Worm (Caenorhabditis elegans) whole organism, L2 larva: ENCODE results near the gene clc-17.

Source experiments
- C34F6.9 ChIP-seq: fragments of 150-350 bp; optimal IDR thresholded peaks from 2 replicates; lab custom pipeline; 2014; ENCODE audit warnings: missing biosample characterization, missing genetic modification characterization
- F13H6.1 ChIP-seq: sonication (generic microtip); optimal IDR thresholded peaks from 2 replicates; lab custom pipeline; 2016; ENCODE audit warnings: missing genetic modification characterization, missing compliant biosample characterization
- R02D3.7 ChIP-seq: fragments of 150-350 bp; optimal IDR thresholded peaks from 2 replicates; lab custom pipeline; 2014; ENCODE audit warnings: missing biosample characterization, missing genetic modification characterization
- Y55F3AM.14 ChIP-seq: fragments of 200-800 bp; sonication (Bioruptor generic); optimal IDR thresholded peaks from 2 replicates; lab custom pipeline; 2018; ENCODE audit warnings: mild to moderate bottlenecking, missing genetic modification characterization, missing compliant biosample characterization
- ZK546.5 ChIP-seq: sonication (generic microtip); optimal IDR thresholded peaks from 2 replicates; lab custom pipeline; 2017; ENCODE audit warnings: missing biosample characterization, missing genetic modification characterization
- alr-1 ChIP-seq: fragments of 150-350 bp; optimal IDR thresholded peaks from 2 replicates; lab custom pipeline; 2014; ENCODE audit warnings: missing biosample characterization, missing genetic modification characterization
- aly-2 ChIP-seq: fragments of 150-350 bp; optimal IDR thresholded peaks from 2 replicates; lab custom pipeline; 2014; ENCODE audit warnings: missing biosample characterization, missing genetic modification characterization
- ama-1 ChIP-seq: fragments of 150-350 bp; optimal IDR thresholded peaks from 2 replicates; lab custom pipeline; 2018; ENCODE audit warnings: inconsistent platforms
- blmp-1 ChIP-seq: sonication (generic microtip); optimal IDR thresholded peaks from 2 replicates; lab custom pipeline; 2017; ENCODE audit warnings: missing genetic modification characterization, mild to moderate bottlenecking, missing compliant biosample characterization, antibody characterized with exemption, moderate library complexity; ENCODE audit not compliant: insufficient read depth
- ceh-16 ChIP-seq: fragments of 150-350 bp; optimal IDR thresholded peaks from 2 replicates; lab custom pipeline; 2014; ENCODE audit warnings: missing biosample characterization, missing genetic modification characterization
- ceh-82 ChIP-seq: fragments of 150-350 bp; optimal IDR thresholded peaks from 2 replicates; lab custom pipeline; 2014; ENCODE audit warnings: missing biosample characterization, missing genetic modification characterization
- crh-2 ChIP-seq: sonication (generic microtip); optimal IDR thresholded peaks from 2 replicates; lab custom pipeline; 2017; ENCODE audit warnings: missing biosample characterization, missing genetic modification characterization
- dmd-4 ChIP-seq: sonication (generic microtip); optimal IDR thresholded peaks from 2 replicates; lab custom pipeline; 2017; ENCODE audit warnings: missing biosample characterization, missing genetic modification characterization
- egl-27 ChIP-seq: sonication (generic microtip); optimal IDR thresholded peaks from 3 replicates; lab custom pipeline; 2017; ENCODE audit warnings: missing biosample characterization, missing genetic modification reagents, missing genetic modification characterization
- elt-1 ChIP-seq: fragments of 150-350 bp; optimal IDR thresholded peaks from 2 replicates; lab custom pipeline; 2014; ENCODE audit warnings: missing biosample characterization, missing genetic modification characterization
- elt-3 ChIP-seq: sonication (generic microtip); optimal IDR thresholded peaks from 2 replicates; lab custom pipeline; 2017; ENCODE audit warnings: missing biosample characterization, missing genetic modification characterization
- fos-1 ChIP-seq: fragments of 150-350 bp; optimal IDR thresholded peaks from 2 replicates; lab custom pipeline; 2014; ENCODE audit warnings: missing biosample characterization, missing genetic modification characterization
- gmeb-1 ChIP-seq: fragments of 150-350 bp; optimal IDR thresholded peaks from 2 replicates; lab custom pipeline; 2014; ENCODE audit warnings: missing biosample characterization, missing genetic modification characterization
- lin-11 ChIP-seq: fragments of 150-350 bp; sonication (generic microtip); optimal IDR thresholded peaks from 2 replicates; lab custom pipeline; 2014; ENCODE audit warnings: missing biosample characterization, missing genetic modification characterization, inconsistent platforms, mixed read lengths
- lin-13 ChIP-seq: fragments of 150-350 bp; optimal IDR thresholded peaks from 2 replicates; lab custom pipeline; 2014; ENCODE audit warnings: missing biosample characterization, missing genetic modification reagents, missing genetic modification characterization
- lin-39 ChIP-seq: fragments of 150-350 bp; optimal IDR thresholded peaks from 2 replicates; lab custom pipeline; 2014; ENCODE audit warnings: missing biosample characterization, missing genetic modification reagents, missing genetic modification characterization
- lsy-2 ChIP-seq, 2 experiments: fragments of 150-350 bp in 1 of 2; sonication (generic microtip) in 1 of 2; optimal IDR thresholded peaks; 2 replicates each; lab custom pipeline; 2014 to 2017; ENCODE audit warnings: missing biosample characterization in 2 of 2, missing genetic modification characterization in 2 of 2
- mab-5 ChIP-seq: fragments of 150-350 bp; optimal IDR thresholded peaks from 2 replicates; lab custom pipeline; 2014; ENCODE audit warnings: missing biosample characterization, missing genetic modification characterization
- mbf-1 ChIP-seq: sonication (generic microtip); optimal IDR thresholded peaks from 2 replicates; lab custom pipeline; 2017; ENCODE audit warnings: missing biosample characterization, missing genetic modification characterization
- mdl-1 ChIP-seq, 2 experiments: fragments of 150-350 bp in 1 of 2; sonication (generic microtip) in 1 of 2; optimal IDR thresholded peaks; 2 replicates each; lab custom pipeline; 2017; ENCODE audit warnings: missing biosample characterization in 2 of 2, missing genetic modification characterization in 2 of 2
- nhr-10 ChIP-seq: sonication (generic microtip); optimal IDR thresholded peaks from 2 replicates; lab custom pipeline; 2017; ENCODE audit warnings: missing biosample characterization, missing genetic modification characterization
- nhr-11 ChIP-seq: fragments of 150-350 bp; optimal IDR thresholded peaks from 2 replicates; lab custom pipeline; 2014; ENCODE audit warnings: missing biosample characterization, missing genetic modification characterization
- nhr-12 ChIP-seq: fragments of 150-350 bp; optimal IDR thresholded peaks from 2 replicates; lab custom pipeline; 2014; ENCODE audit warnings: missing biosample characterization, missing genetic modification characterization
- nhr-129 ChIP-seq: fragments of 150-350 bp; optimal IDR thresholded peaks from 2 replicates; lab custom pipeline; 2014; ENCODE audit warnings: missing biosample characterization, missing genetic modification characterization
- nhr-21 ChIP-seq: fragments of 150-350 bp; optimal IDR thresholded peaks from 2 replicates; lab custom pipeline; 2014; ENCODE audit warnings: missing biosample characterization, missing genetic modification characterization
- nhr-23 ChIP-seq: fragments of 150-350 bp; optimal IDR thresholded peaks from 2 replicates; lab custom pipeline; 2014; ENCODE audit warnings: missing biosample characterization, missing genetic modification reagents, missing genetic modification characterization
- nhr-237 ChIP-seq: fragments of 150-350 bp; optimal IDR thresholded peaks from 2 replicates; lab custom pipeline; 2014; ENCODE audit warnings: missing biosample characterization, missing genetic modification characterization
- nhr-25 ChIP-seq: fragments of 150-350 bp; sonication (generic microtip); optimal IDR thresholded peaks from 3 replicates; lab custom pipeline; 2014; ENCODE audit warnings: missing biosample characterization, missing genetic modification characterization
- nhr-6 ChIP-seq: fragments of 150-350 bp; optimal IDR thresholded peaks from 2 replicates; lab custom pipeline; 2014; ENCODE audit warnings: missing biosample characterization, missing genetic modification characterization
- nhr-77 ChIP-seq: fragments of 150-350 bp; optimal IDR thresholded peaks from 2 replicates; lab custom pipeline; 2014; ENCODE audit warnings: missing biosample characterization, missing genetic modification characterization
- peb-1 ChIP-seq: fragments of 150-350 bp; optimal IDR thresholded peaks from 2 replicates; lab custom pipeline; 2014; ENCODE audit warnings: missing biosample characterization, missing genetic modification characterization
- sem-4 ChIP-seq: fragments of 150-350 bp; optimal IDR thresholded peaks from 2 replicates; lab custom pipeline; 2014; ENCODE audit warnings: missing biosample characterization, missing genetic modification reagents, missing genetic modification characterization
- skn-1 ChIP-seq: sonication (generic microtip); optimal IDR thresholded peaks from 2 replicates; lab custom pipeline; 2017; ENCODE audit warnings: missing biosample characterization, missing genetic modification characterization
- sma-3 ChIP-seq: sonication (generic microtip); optimal IDR thresholded peaks from 2 replicates; lab custom pipeline; 2016; ENCODE audit warnings: missing genetic modification reagents, missing genetic modification characterization, missing compliant biosample characterization
- sma-9 ChIP-seq, 2 experiments: fragments of 150-350 bp in 1 of 2; sonication (generic microtip) in 1 of 2; optimal IDR thresholded peaks; 2 replicates each; lab custom pipeline; 2014 to 2016; ENCODE audit warnings: missing genetic modification characterization in 2 of 2, mild to moderate bottlenecking in 1 of 2, missing biosample characterization in 1 of 2, missing compliant biosample characterization in 1 of 2, missing genetic modification reagents in 1 of 2, moderate library complexity in 1 of 2
- snpc-4 ChIP-seq: fragments of 150-350 bp; optimal IDR thresholded peaks from 2 replicates; lab custom pipeline; 2014; ENCODE audit warnings: missing biosample characterization, missing genetic modification characterization
- unc-39 ChIP-seq: fragments of 150-350 bp; optimal IDR thresholded peaks from 2 replicates; lab custom pipeline; 2014; ENCODE audit warnings: missing biosample characterization, missing genetic modification characterization
- unc-55 ChIP-seq: fragments of 150-350 bp; sonication (generic microtip); optimal IDR thresholded peaks from 3 replicates; lab custom pipeline; 2014; ENCODE audit warnings: missing biosample characterization, missing genetic modification reagents, missing genetic modification characterization
- unc-62 ChIP-seq: fragments of 150-350 bp; optimal IDR thresholded peaks from 2 replicates; lab custom pipeline; 2014; ENCODE audit warnings: missing biosample characterization, missing genetic modification reagents, missing genetic modification characterization
- zag-1 ChIP-seq: fragments of 150-350 bp; optimal IDR thresholded peaks from 2 replicates; lab custom pipeline; 2014; ENCODE audit warnings: missing biosample characterization, missing genetic modification characterization
- ztf-1 ChIP-seq: fragments of 200-800 bp; sonication (Bioruptor generic); conservative IDR thresholded peaks from 2 replicates; pipeline ENCODE4 v1.3.6; 2022; ENCODE audit warnings: missing genetic modification characterization, missing compliant biosample characterization
- ztf-11 ChIP-seq: sonication (generic microtip); optimal IDR thresholded peaks from 2 replicates; lab custom pipeline; 2017; ENCODE audit warnings: missing biosample characterization, missing genetic modification characterization
- ztf-4 ChIP-seq: fragments of 150-350 bp; optimal IDR thresholded peaks from 2 replicates; lab custom pipeline; 2014; ENCODE audit warnings: missing biosample characterization, missing genetic modification characterization

Gene clc-17

ce11 chrX:11093985-11094593 lies 13.1 kb upstream of the clc-17 start (continued):
- TF ChIP-seq nhr-11: peak; percentile 85
- peak; percentile 95 to 97 for TF ChIP-seq mdl-1 (tag; optimal IDR thresholded peaks at IDR 0.05; lab: Kevin White, UChicago)
- peak; percentile 97 to 98 for TF ChIP-seq lsy-2 (tag; optimal IDR thresholded peaks at IDR 0.05; lab: Kevin White, UChicago)
- TF ChIP-seq alr-1 (tag; lab: Kevin White, UChicago): peak; percentile 61
- peak; percentile 100 for TF ChIP-seq F13H6.1
- peak; percentile 100 for TF ChIP-seq nhr-10 (tag; lab: Kevin White, UChicago)
- peak; percentile 100 for TF ChIP-seq unc-55
- peak; percentile 98 for TF ChIP-seq unc-39 (tag; lab: Kevin White, UChicago)
- TF ChIP-seq ZK546.5 (tag; lab: Kevin White, UChicago): peak; percentile 90
- TF ChIP-seq nhr-21 (tag; lab: Kevin White, UChicago): peak; percentile 100
- peak; percentile 100 for TF ChIP-seq elt-3 (tag; lab: Kevin White, UChicago)

DNA sequence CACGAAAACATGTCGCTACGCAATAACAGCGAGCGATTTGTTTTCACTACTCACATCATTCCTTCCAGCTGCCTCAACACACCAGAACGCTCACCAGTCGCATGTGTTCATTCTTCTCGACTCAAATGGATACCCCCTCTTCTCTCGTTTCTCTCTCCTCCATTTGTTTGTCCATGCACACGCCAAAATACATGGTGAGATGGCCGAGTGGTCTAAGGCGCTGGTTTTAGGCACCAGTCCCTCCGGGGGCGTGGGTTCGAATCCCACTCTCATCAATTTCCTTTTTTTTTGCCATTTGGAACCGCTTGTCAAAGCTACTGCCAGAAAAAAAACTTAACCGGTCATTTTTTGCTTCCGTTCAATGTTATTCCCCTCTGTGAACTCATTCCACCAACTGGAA lies 11.7 kb upstream of the clc-17 start:
- peak; percentile 60 for TF ChIP-seq C34F6.9 (tag; lab: Kevin White, UChicago)
- TF ChIP-seq alr-1 (tag; lab: Kevin White, UChicago): no peak
- peak; percentile 85 for TF ChIP-seq nhr-129 (tag; lab: Kevin White, UChicago)
- TF ChIP-seq nhr-10 (tag; lab: Kevin White, UChicago): peak; percentile 11
- TF ChIP-seq R02D3.7: no peak
- peak; percentile 34 for TF ChIP-seq nhr-237
- peak; percentile 86 for TF ChIP-seq unc-55
- peak; percentile 24 for TF ChIP-seq ceh-82 (tag; lab: Kevin White, UChicago)
- no peak for TF ChIP-seq aly-2 (tag; lab: Kevin White, UChicago)
- no peak for TF ChIP-seq nhr-11
- no peak for TF ChIP-seq snpc-4 (tag; lab: Kevin White, UChicago)
- TF ChIP-seq unc-62 (GFP tag; lab: Kevin White, UChicago): no peak
- TF ChIP-seq mdl-1 (tag; optimal IDR thresholded peaks at IDR 0.05; lab: Kevin White, UChicago): peak in 1 of 2 experiments; percentile 86
- TF ChIP-seq blmp-1: peak; percentile 59
- peak; percentile 75 for TF ChIP-seq nhr-21 (tag; lab: Kevin White, UChicago)
- TF ChIP-seq unc-39 (tag; lab: Kevin White, UChicago): peak; percentile 10
- TF ChIP-seq gmeb-1 (tag; lab: Kevin White, UChicago): peak; percentile 21
- no peak for TF ChIP-seq ztf-11 (tag; lab: Kevin White, UChicago)
- TF ChIP-seq ceh-16 (tag; lab: Kevin White, UChicago): no peak
- no peak for TF ChIP-seq elt-3 (tag; lab: Kevin White, UChicago)
- TF ChIP-seq ztf-1: no peak
- TF ChIP-seq nhr-23 (tag; lab: Kevin White, UChicago): no peak
- peak; percentile 60 for TF ChIP-seq zag-1 (tag; lab: Kevin White, UChicago)
- TF ChIP-seq ama-1 (lab: Kevin White, UChicago): no peak
- TF ChIP-seq mbf-1: no peak
- TF ChIP-seq elt-1 (tag; lab: Kevin White, UChicago): no peak
- TF ChIP-seq ztf-4 (tag; lab: Kevin White, UChicago): no peak
- TF ChIP-seq nhr-12 (tag; lab: Kevin White, UChicago): no peak
- TF ChIP-seq lsy-2 (tag; optimal IDR thresholded peaks at IDR 0.05; lab: Kevin White, UChicago): peak in 1 of 2 experiments; percentile 76
- TF ChIP-seq lin-13 (GFP tag; lab: Kevin White, UChicago): peak; percentile 80
- peak; percentile 13 for TF ChIP-seq dmd-4 (tag; lab: Kevin White, UChicago)
- TF ChIP-seq F13H6.1: peak; percentile 72
- TF ChIP-seq sma-3 (GFP tag; lab: Kevin White, UChicago): peak; percentile 82
- peak; percentile 71 for TF ChIP-seq egl-27 (tag; lab: Kevin White, UChicago)
- peak; percentile 60 for TF ChIP-seq nhr-6
- peak; percentile 77 for TF ChIP-seq fos-1 (tag; lab: Kevin White, UChicago)
- TF ChIP-seq sma-9 (GFP tag; optimal IDR thresholded peaks at IDR 0.05; lab: Kevin White, UChicago): peak; percentile 79
- TF ChIP-seq sma-9 (tag; optimal IDR thresholded peaks at IDR 0.05; lab: Kevin White, UChicago): no peak
- TF ChIP-seq mab-5 (tag; lab: Kevin White, UChicago): peak; percentile 84
- TF ChIP-seq skn-1: no peak
- no peak for TF ChIP-seq lin-39 (tag; lab: Kevin White, UChicago)
- TF ChIP-seq peb-1 (tag; lab: Kevin White, UChicago): no peak
- TF ChIP-seq Y55F3AM.14 (GFP tag; lab: Kevin White, UChicago): peak; percentile 51
- TF ChIP-seq sem-4 (tag; lab: Kevin White, UChicago): peak; percentile 58
- TF ChIP-seq crh-2 (tag; lab: Kevin White, UChicago): peak; percentile 79
- peak; percentile 79 for TF ChIP-seq lin-11 (tag; lab: Kevin White, UChicago)
- TF ChIP-seq ZK546.5 (tag; lab: Kevin White, UChicago): no peak
- no peak for TF ChIP-seq nhr-77
- TF ChIP-seq nhr-25 (tag; lab: Kevin White, UChicago): no peak
